Worm (Caenorhabditis elegans): ENCODE data around the gene B0393.7.

DNA sequence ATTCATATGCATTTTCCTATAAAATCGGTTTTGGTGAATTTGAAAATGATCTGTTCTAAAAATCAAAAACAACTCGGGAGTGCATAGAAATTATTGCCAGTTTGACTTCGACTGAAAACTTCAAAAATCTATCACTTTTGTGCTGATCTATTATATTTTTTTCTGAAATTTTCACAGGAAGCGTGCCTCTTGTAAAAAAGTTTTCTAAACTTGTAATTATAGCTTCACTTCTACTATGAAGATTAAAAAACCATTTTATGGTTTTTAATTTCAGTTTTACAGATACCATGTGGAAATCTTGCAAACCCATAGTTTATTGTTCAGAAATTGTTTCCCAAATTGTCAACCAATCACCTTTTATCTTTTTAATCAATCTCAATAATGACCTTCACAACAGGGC lies 43.8 kb downstream of the B0393.7 start, which contains the start of gene F17C8.9:
- TF ChIP-seq hlh-13 (GFP tag; optimal IDR thresholded peaks at IDR 0.05) (no peak), pha-4 (tag; optimal IDR thresholded peaks at IDR 0.05) (no peak), ama-1 (optimal IDR thresholded peaks at IDR 0.05) (no peak), pax-1 (tag; optimal IDR thresholded peaks at IDR 0.05) (no peak), dmd-4 (tag; optimal IDR thresholded peaks at IDR 0.05; ENCODE audit: borderline replicate concordance) (no peak), tbx-2 (tag; optimal IDR thresholded peaks at IDR 0.05) (no peak), odd-2 (tag; optimal IDR thresholded peaks at IDR 0.05) (no peak), pqm-1 (tag; optimal IDR thresholded peaks at IDR 0.05) (no peak), fkh-6 (tag; optimal IDR thresholded peaks at IDR 0.05) (no peak), lim-6 (tag; optimal IDR thresholded peaks at IDR 0.05) (no peak)

Data from whole organism, late embryonic.